Worm (Caenorhabditis elegans) whole organism, L1 larva: Measurements from ENCODE around the gene Y7A5A.9.
A peak's percentile ranks its signal among the peaks of the same experiment; 100 is the strongest.

Experiments used
- F16B12.6 ChIP-seq: fragments of 150-350 bp; optimal IDR thresholded peaks from 2 replicates; lab custom pipeline; 2014; ENCODE audit warnings: missing biosample characterization, missing genetic modification characterization
- Y116A8C.19 ChIP-seq: sonication (generic microtip); optimal IDR thresholded peaks from 2 replicates; lab custom pipeline; 2016; ENCODE audit warnings: missing compliant biosample characterization, missing genetic modification characterization, borderline replicate concordance
- blmp-1 ChIP-seq: fragments of 150-350 bp; optimal IDR thresholded peaks from 2 replicates; lab custom pipeline; 2014; ENCODE audit warnings: missing biosample characterization, missing genetic modification characterization
- ceh-90 ChIP-seq: sonication (generic microtip); optimal IDR thresholded peaks from 2 replicates; lab custom pipeline; 2016; ENCODE audit warnings: missing genetic modification characterization, missing compliant biosample characterization
- dpl-1 ChIP-seq, 3 experiments: fragments of 150-350 bp in 2 of 3; sonication (generic microtip) in 1 of 3; optimal IDR thresholded peaks; 2 replicates each; lab custom pipeline; 2014 to 2017; ENCODE audit warnings: missing biosample characterization in 3 of 3, missing genetic modification characterization in 3 of 3, missing genetic modification reagents in 3 of 3
- efl-1 ChIP-seq, 4 experiments: fragments of 150-350 bp; optimal IDR thresholded peaks in 3 of 4; peaks in 1 of 4; 1 replicate in 1 of 4; 2 replicates in 3 of 4; lab custom pipeline; 2014; ENCODE audit warnings: missing biosample characterization in 2 of 4, missing genetic modification characterization in 2 of 4, missing genetic modification reagents in 2 of 4
- efl-3 ChIP-seq: fragments of 200-800 bp; sonication (Bioruptor generic); optimal IDR thresholded peaks from 2 replicates; lab custom pipeline; 2018; ENCODE audit warnings: mild to moderate bottlenecking, missing genetic modification characterization, missing compliant biosample characterization
- egl-13 ChIP-seq: sonication (generic microtip); optimal IDR thresholded peaks from 2 replicates; lab custom pipeline; 2016; ENCODE audit warnings: missing genotype, missing genetic modification reagents, missing genetic modification characterization, missing compliant biosample characterization
- elt-2 ChIP-seq: sonication (generic microtip); optimal IDR thresholded peaks from 2 replicates; lab custom pipeline; 2016; ENCODE audit warnings: missing genetic modification characterization, mild to moderate bottlenecking, inconsistent platforms, missing compliant biosample characterization, missing genetic modification reagents
- elt-3 ChIP-seq, 6 experiments: fragments of 150-350 bp in 1 of 6; sonication (generic microtip); optimal IDR thresholded peaks; 2 replicates each; lab custom pipeline; 2017 to 2018; ENCODE audit warnings: missing biosample characterization in 6 of 6, missing genetic modification characterization in 6 of 6, inconsistent platforms in 1 of 6
- fkh-4 ChIP-seq: sonication (generic microtip); optimal IDR thresholded peaks from 2 replicates; lab custom pipeline; 2016; ENCODE audit warnings: missing compliant biosample characterization, missing genetic modification characterization, borderline replicate concordance
- fkh-8 ChIP-seq: sonication (generic microtip); optimal IDR thresholded peaks from 2 replicates; lab custom pipeline; 2016; ENCODE audit warnings: mild to moderate bottlenecking, missing genetic modification characterization, missing compliant biosample characterization
- fos-1 ChIP-seq: fragments of 150-350 bp; optimal IDR thresholded peaks from 2 replicates; lab custom pipeline; 2014; ENCODE audit warnings: missing biosample characterization, missing genetic modification characterization
- irx-1 ChIP-seq: sonication (generic microtip); optimal IDR thresholded peaks from 2 replicates; lab custom pipeline; 2016; ENCODE audit warnings: missing genetic modification characterization, missing compliant biosample characterization
- isw-1 ChIP-seq: fragments of 200-800 bp; sonication (Bioruptor generic); IDR thresholded peaks from 2 replicates; pipeline ENCODE4 v1.3.6; 2022; ENCODE audit warnings: missing genetic modification characterization, missing compliant biosample characterization
- jun-1 ChIP-seq: fragments of 150-350 bp; optimal IDR thresholded peaks from 2 replicates; lab custom pipeline; 2014; ENCODE audit warnings: missing biosample characterization, missing genetic modification reagents, missing genetic modification characterization
- lin-13 ChIP-seq: fragments of 150-350 bp; optimal IDR thresholded peaks from 2 replicates; lab custom pipeline; 2014; ENCODE audit warnings: missing biosample characterization, missing genetic modification reagents, missing genetic modification characterization
- lin-15B ChIP-seq: fragments of 150-350 bp; sonication (generic microtip); optimal IDR thresholded peaks from 3 replicates; lab custom pipeline; 2014; ENCODE audit warnings: missing biosample characterization, missing genetic modification characterization
- lin-35 ChIP-seq, 2 experiments: fragments of 150-350 bp; optimal IDR thresholded peaks; 2 replicates each; lab custom pipeline; 2014; ENCODE audit warnings: missing biosample characterization in 2 of 2, missing genetic modification characterization in 2 of 2, missing genetic modification reagents in 2 of 2
- lin-39 ChIP-seq: fragments of 150-350 bp; optimal IDR thresholded peaks from 2 replicates; lab custom pipeline; 2014; ENCODE audit warnings: missing biosample characterization, missing genetic modification reagents, missing genetic modification characterization
- lir-3 ChIP-seq: sonication (generic microtip); optimal IDR thresholded peaks from 2 replicates; lab custom pipeline; 2016; ENCODE audit warnings: mild to moderate bottlenecking, missing genetic modification characterization, moderate library complexity, missing compliant biosample characterization; ENCODE audit not compliant: poor library complexity
- lsy-2 ChIP-seq, 2 experiments: fragments of 150-350 bp; optimal IDR thresholded peaks; 2 replicates each; lab custom pipeline; 2014; ENCODE audit warnings: missing biosample characterization in 2 of 2, missing genetic modification characterization in 2 of 2
- mdl-1 ChIP-seq, 2 experiments: fragments of 150-350 bp; optimal IDR thresholded peaks; 2 replicates each; lab custom pipeline; 2014 to 2017; ENCODE audit warnings: missing biosample characterization in 2 of 2, missing genetic modification characterization in 2 of 2, inconsistent platforms in 1 of 2
- nhr-11 ChIP-seq: fragments of 150-350 bp; optimal IDR thresholded peaks from 2 replicates; lab custom pipeline; 2014; ENCODE audit warnings: missing biosample characterization, missing genetic modification characterization
- nhr-12 ChIP-seq: sonication (generic microtip); optimal IDR thresholded peaks from 2 replicates; lab custom pipeline; 2017; ENCODE audit warnings: missing biosample characterization, missing genetic modification characterization
- nhr-19 ChIP-seq: fragments of 200-800 bp; sonication (Bioruptor generic); conservative IDR thresholded peaks from 2 replicates; pipeline ENCODE4 v1.3.6; 2022; ENCODE audit warnings: missing genetic modification characterization, missing compliant biosample characterization
- nhr-237 ChIP-seq: fragments of 150-350 bp; optimal IDR thresholded peaks from 2 replicates; lab custom pipeline; 2014; ENCODE audit warnings: missing biosample characterization, missing genetic modification characterization
- nhr-28 ChIP-seq: fragments of 150-350 bp; optimal IDR thresholded peaks from 2 replicates; lab custom pipeline; 2014; ENCODE audit warnings: missing biosample characterization, missing genetic modification characterization
- nhr-47 ChIP-seq: sonication (generic microtip); optimal IDR thresholded peaks from 2 replicates; lab custom pipeline; 2016; ENCODE audit warnings: mild to moderate bottlenecking, missing genetic modification characterization, moderate library complexity, missing compliant biosample characterization
- nhr-77 ChIP-seq: fragments of 150-350 bp; optimal IDR thresholded peaks from 2 replicates; lab custom pipeline; 2014; ENCODE audit warnings: missing biosample characterization, missing genetic modification characterization
- nhr-84 ChIP-seq: sonication (generic microtip); optimal IDR thresholded peaks from 2 replicates; lab custom pipeline; 2017; ENCODE audit warnings: missing biosample characterization, missing genetic modification characterization
- nhr-85 ChIP-seq: sonication (generic microtip); peaks from one replicate; lab custom pipeline; 2016; ENCODE audit warnings: missing genetic modification characterization, inconsistent platforms, missing compliant biosample characterization
- nhr-90 ChIP-seq: sonication (generic microtip); optimal IDR thresholded peaks from 2 replicates; lab custom pipeline; 2016; ENCODE audit warnings: mild to moderate bottlenecking, missing genetic modification characterization, missing compliant biosample characterization; ENCODE audit not compliant: poor library complexity
- pag-3 ChIP-seq: sonication (generic microtip); optimal IDR thresholded peaks from 2 replicates; lab custom pipeline; 2017; ENCODE audit warnings: missing genetic modification characterization, mild to moderate bottlenecking, missing compliant biosample characterization, antibody characterized with exemption, borderline replicate concordance; ENCODE audit not compliant: insufficient read depth
- pax-3 ChIP-seq: fragments of 200-800 bp; sonication (Bioruptor generic); optimal IDR thresholded peaks from 2 replicates; lab custom pipeline; 2018; ENCODE audit warnings: mild to moderate bottlenecking, missing genetic modification characterization, moderate library complexity, missing compliant biosample characterization
- skn-1 ChIP-seq: fragments of 150-350 bp; optimal IDR thresholded peaks from 2 replicates; lab custom pipeline; 2014; ENCODE audit warnings: missing biosample characterization, missing genetic modification characterization
- snu-23 ChIP-seq: sonication (generic microtip); optimal IDR thresholded peaks from 2 replicates; lab custom pipeline; 2016; ENCODE audit warnings: missing genetic modification characterization, missing compliant biosample characterization
- sox-4 ChIP-seq: sonication (generic microtip); optimal IDR thresholded peaks from 2 replicates; lab custom pipeline; 2016; ENCODE audit warnings: missing genetic modification characterization, missing compliant biosample characterization
- swsn-7 ChIP-seq: sonication (generic microtip); optimal IDR thresholded peaks from 2 replicates; lab custom pipeline; 2016; ENCODE audit warnings: missing genetic modification characterization, missing compliant biosample characterization
- tbx-2 ChIP-seq: sonication (generic microtip); optimal IDR thresholded peaks from 2 replicates; lab custom pipeline; 2016; ENCODE audit warnings: missing genetic modification characterization, missing compliant biosample characterization
- unc-130 ChIP-seq: fragments of 150-350 bp; optimal IDR thresholded peaks from 2 replicates; lab custom pipeline; 2017; ENCODE audit warnings: missing biosample characterization, missing genetic modification characterization, inconsistent platforms
- unc-30 ChIP-seq: sonication (generic microtip); optimal IDR thresholded peaks from 2 replicates; lab custom pipeline; 2017; ENCODE audit warnings: missing biosample characterization, missing genetic modification characterization
- unc-86 ChIP-seq: sonication (generic microtip); optimal IDR thresholded peaks from 2 replicates; lab custom pipeline; 2016; ENCODE audit warnings: missing genetic modification characterization, missing compliant biosample characterization
- xbp-1 ChIP-seq: sonication (generic microtip); optimal IDR thresholded peaks from 2 replicates; lab custom pipeline; 2016; ENCODE audit warnings: missing genetic modification characterization, missing compliant biosample characterization
- zip-4 ChIP-seq: fragments of 200-800 bp; sonication (Bioruptor generic); optimal IDR thresholded peaks from 2 replicates; lab custom pipeline; 2018; ENCODE audit warnings: mild to moderate bottlenecking, missing genetic modification characterization, moderate library complexity, missing compliant biosample characterization
- ztf-4 ChIP-seq: fragments of 150-350 bp; optimal IDR thresholded peaks from 2 replicates; lab custom pipeline; 2014; ENCODE audit warnings: missing biosample characterization, missing genetic modification characterization

Gene Y7A5A.9

DNA sequence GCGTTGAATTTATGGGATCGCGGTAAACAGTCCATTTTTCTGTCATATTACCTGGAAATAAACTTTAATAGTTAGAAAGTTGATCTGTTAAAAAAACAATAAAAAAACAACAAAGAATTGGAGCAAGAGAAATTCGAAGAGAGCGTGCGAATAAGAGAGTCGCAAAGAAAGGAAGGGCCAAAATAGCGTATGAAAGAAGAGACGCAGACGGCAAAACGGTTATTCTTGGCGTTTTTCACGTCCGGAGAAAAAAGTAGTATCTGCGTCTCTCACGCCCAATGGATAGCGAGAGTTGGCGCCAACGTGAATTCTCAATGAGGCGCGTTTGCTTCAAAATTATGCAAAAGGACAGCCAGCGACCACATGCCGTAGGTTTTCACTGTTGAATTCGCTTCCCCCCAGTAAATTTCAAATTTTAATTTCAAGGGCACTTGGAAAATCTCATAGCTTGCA lies 33.6 kb downstream of the Y7A5A.9 start, which contains the start of gene F53H4.6 (continued):
- peak; percentile 3 for TF ChIP-seq lir-3 (tag; lab: Kevin White, UChicago)
- peak; percentile 42 for TF ChIP-seq lin-15B (tag; lab: Kevin White, UChicago)
- no peak for TF ChIP-seq efl-3 (GFP tag; lab: Kevin White, UChicago)
- TF ChIP-seq tbx-2 (tag; lab: Kevin White, UChicago), result peak; percentile 41
- peak; percentile 72 for TF ChIP-seq isw-1 (GFP tag; lab: Robert Waterston, UW)
- TF ChIP-seq lin-35 (GFP tag; optimal IDR thresholded peaks at IDR 0.05; lab: Kevin White, UChicago), result peak; percentile 38 to 41
- peak; percentile 34 for TF ChIP-seq nhr-85 (tag; lab: Kevin White, UChicago)
- TF ChIP-seq swsn-7 (tag; lab: Kevin White, UChicago), result peak; percentile 42
- TF ChIP-seq unc-86 (tag; lab: Kevin White, UChicago), result peak; percentile 67
- TF ChIP-seq fkh-8, result peak; percentile 46
- no peak for TF ChIP-seq blmp-1 (tag; lab: Kevin White, UChicago)
- no peak for TF ChIP-seq nhr-237 (tag; lab: Kevin White, UChicago)
- TF ChIP-seq zip-4, result peak; percentile 28
- TF ChIP-seq nhr-47 (tag; lab: Kevin White, UChicago), result peak; percentile 69
- TF ChIP-seq pag-3 (tag; lab: Kevin White, UChicago), result no peak
- TF ChIP-seq, all 84 proteins: peak for 26

- TF ChIP-seq fos-1 (tag; lab: Kevin White, UChicago), result no peak
- no peak for TF ChIP-seq lin-39
- TF ChIP-seq lin-15B (tag; lab: Kevin White, UChicago), result peak; percentile 79
- peak; percentile 26 to 97 for TF ChIP-seq mdl-1 (tag; optimal IDR thresholded peaks at IDR 0.05; lab: Kevin White, UChicago)
- TF ChIP-seq F16B12.6, result peak; percentile 17
- TF ChIP-seq nhr-84 (tag; lab: Kevin White, UChicago), result no peak
- TF ChIP-seq sox-4, result peak; percentile 48
- TF ChIP-seq fkh-4 (tag; lab: Kevin White, UChicago), result peak; percentile 15
- peak; percentile 26 for TF ChIP-seq isw-1 (GFP tag; lab: Robert Waterston, UW)
- no peak for TF ChIP-seq jun-1 (tag; lab: Kevin White, UChicago)
- peak; percentile 55 for TF ChIP-seq nhr-85 (tag; lab: Kevin White, UChicago)
- peak; percentile 60 for TF ChIP-seq xbp-1 (tag; lab: Kevin White, UChicago)
- peak; percentile 79 for TF ChIP-seq nhr-47 (tag; lab: Kevin White, UChicago)
- peak; percentile 59 for TF ChIP-seq egl-13 (tag; lab: Kevin White, UChicago)
- peak; percentile 55 for TF ChIP-seq nhr-77 (tag; lab: Kevin White, UChicago)
- TF ChIP-seq fkh-8, result peak; percentile 78
- no peak for TF ChIP-seq nhr-12 (tag; lab: Kevin White, UChicago)
- peak in 1 of 6 experiments; percentile 49 for TF ChIP-seq elt-3 (tag; optimal IDR thresholded peaks at IDR 0.05; lab: Kevin White, UChicago)
- TF ChIP-seq dpl-1 (GFP tag; optimal IDR thresholded peaks at IDR 0.05; lab: Kevin White, UChicago), result peak; percentile 52 to 73 (median 59)
- peak; percentile 71 for TF ChIP-seq blmp-1 (tag; lab: Kevin White, UChicago)
- TF ChIP-seq ztf-4, result no peak
- TF ChIP-seq swsn-7 (tag; lab: Kevin White, UChicago), result peak; percentile 62
- TF ChIP-seq unc-30 (tag; lab: Kevin White, UChicago), result no peak
- TF ChIP-seq lir-3 (tag; lab: Kevin White, UChicago), result peak; percentile 80
- peak; percentile 36 for TF ChIP-seq unc-86 (tag; lab: Kevin White, UChicago)
- TF ChIP-seq elt-2 (tag; lab: Kevin White, UChicago), result peak; percentile 21
- TF ChIP-seq lin-13, result peak; percentile 56
- TF ChIP-seq skn-1 (tag; lab: Kevin White, UChicago), result peak; percentile 58
- TF ChIP-seq tbx-2 (tag; lab: Kevin White, UChicago), result peak; percentile 75
- TF ChIP-seq irx-1 (tag; lab: Kevin White, UChicago), result peak; percentile 46
- TF ChIP-seq efl-1 (optimal IDR thresholded peaks at IDR 0.05; lab: Kevin White, UChicago), result peak; percentile 56 to 66
- TF ChIP-seq efl-1 (GFP tag; optimal IDR thresholded peaks at IDR 0.05 in 1 of 2; lab: Kevin White, UChicago), result peak in 1 of 2 experiments; percentile 49
- peak; percentile 47 for TF ChIP-seq ceh-90 (tag; lab: Kevin White, UChicago)
- no peak for TF ChIP-seq pax-3
- peak; percentile 77 to 87 for TF ChIP-seq lsy-2 (tag; optimal IDR thresholded peaks at IDR 0.05; lab: Kevin White, UChicago)
- no peak for TF ChIP-seq nhr-28 (tag; lab: Kevin White, UChicago)
- peak; percentile 77 for TF ChIP-seq nhr-90 (tag; lab: Kevin White, UChicago)
- no peak for TF ChIP-seq nhr-11 (tag; lab: Kevin White, UChicago)
- peak; percentile 78 for TF ChIP-seq unc-130
- TF ChIP-seq snu-23, result peak; percentile 78
- TF ChIP-seq lin-35 (GFP tag; optimal IDR thresholded peaks at IDR 0.05; lab: Kevin White, UChicago), result peak; percentile 66 to 76
- peak; percentile 71 for TF ChIP-seq nhr-19 (GFP tag; lab: Robert Waterston, UW)
- TF ChIP-seq Y116A8C.19, result no peak
These were observed 39.0 kb downstream of the Y7A5A.9 start, which contains the start of the genes csb-1 and F53H4.4 for ce11 chrX:15865868-15866555. csb-1 (minus strand) TSS chrX:15865918. F53H4.4 (plus strand) TSS chrX:15866387.
